Fruit fly (Drosophila melanogaster): ENCODE results near the gene CG12375.

CG12375 gene

DNA sequence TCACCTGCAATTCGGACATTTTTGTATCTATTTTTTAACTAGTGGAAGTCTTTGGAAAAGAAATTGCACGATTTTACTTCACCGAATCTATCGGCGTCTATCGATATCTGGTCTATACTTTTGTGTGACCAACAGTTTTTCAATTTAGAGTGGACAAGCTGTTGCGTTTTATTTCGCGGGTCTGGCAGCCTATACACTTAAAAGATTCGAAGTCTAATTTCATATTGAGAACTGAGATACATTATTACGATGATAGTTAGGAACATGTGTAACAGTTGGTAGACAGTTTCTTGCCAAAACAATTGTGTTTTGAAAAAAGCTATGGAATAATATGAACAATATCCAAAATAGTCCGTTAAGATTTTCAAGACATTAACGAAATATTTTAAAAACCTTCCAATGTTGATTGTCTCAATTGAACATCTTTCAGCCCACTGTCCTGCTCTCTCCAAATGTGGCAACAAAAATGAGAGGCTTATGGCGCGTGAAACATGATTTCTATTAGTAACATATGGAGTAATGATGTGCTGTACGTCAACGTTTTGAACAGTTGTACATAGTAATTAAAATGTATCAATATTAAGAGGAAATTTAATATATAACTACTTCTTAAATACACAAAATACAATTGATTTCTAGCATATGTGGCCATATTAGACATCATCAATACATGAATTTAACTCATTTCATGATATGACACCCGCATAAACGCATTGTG, 35.8 kb upstream of the CG12375 start, which contains the start of gene Acbp1 (continued):
- TF ChIP-seq CG4424 (GFP tag; optimal IDR thresholded peaks at IDR 0.05) (peak; percentile 95), CG1832 (GFP tag; optimal IDR thresholded peaks at IDR 0.05) (no peak), CG7928 (GFP tag; optimal IDR thresholded peaks at IDR 0.05) (peak; percentile 73), repo (GFP tag; optimal IDR thresholded peaks at IDR 0.05) (peak; percentile 92), gt (GFP tag; IDR thresholded peaks at IDR 0.05) (peak; percentile 68), en (GFP tag; optimal IDR thresholded peaks at IDR 0.05) (peak; percentile 92), CG2116 (GFP tag; optimal IDR thresholded peaks at IDR 0.05) (peak; percentile 82), sd (tag; optimal IDR thresholded peaks at IDR 0.05) (peak; percentile 93), az2 (GFP tag; optimal IDR thresholded peaks at IDR 0.05) (peak; percentile 94), CG11456 (GFP tag; IDR thresholded peaks at IDR 0.05) (peak; percentile 91), Sox100B (GFP tag; optimal IDR thresholded peaks at IDR 0.05) (peak; percentile 97), Hr39 (optimal IDR thresholded peaks at IDR 0.05) (no peak), Meics (GFP tag; optimal IDR thresholded peaks at IDR 0.05) (peak; percentile 97), ftz-f1 (GFP tag; optimal IDR thresholded peaks at IDR 0.05) (peak; percentile 32), CG2120 (GFP tag; optimal IDR thresholded peaks at IDR 0.05) (peak; percentile 98), ase (GFP tag; IDR thresholded peaks at IDR 0.05) (peak; percentile 90), Chrac-16 (GFP tag; optimal IDR thresholded peaks at IDR 0.05) (peak; percentile 88), Scr (GFP tag; IDR thresholded peaks at IDR 0.05; ENCODE audit: partially characterized antibody) (peak; percentile 78), Bdp1 (GFP tag; optimal IDR thresholded peaks at IDR 0.05) (peak; percentile 92), bbx (GFP tag; IDR thresholded peaks at IDR 0.05; ENCODE audit: partially characterized antibody) (peak; percentile 79), CG6254 (GFP tag; optimal IDR thresholded peaks at IDR 0.05) (peak; percentile 94), Stat92E (GFP tag; optimal IDR thresholded peaks at IDR 0.05) (peak in 1 of 3 experiments; percentile 97), CG2875 (GFP tag; optimal IDR thresholded peaks at IDR 0.05) (peak; percentile 94), CG6683 (GFP tag; optimal IDR thresholded peaks at IDR 0.05) (peak; percentile 94), Adf1 (GFP tag; IDR thresholded peaks at IDR 0.05) (peak; percentile 75), p53 (GFP tag; optimal IDR thresholded peaks at IDR 0.05) (peak; percentile 93), CG6854 (GFP tag; optimal IDR thresholded peaks at IDR 0.05) (peak; percentile 99), MTF-1 (GFP tag; optimal IDR thresholded peaks at IDR 0.05; ENCODE audit: borderline replicate concordance) (peak; percentile 88), Med (GFP tag) (peak; percentile 99), phol (tag; optimal IDR thresholded peaks at IDR 0.05) (peak; percentile 96), tll (GFP tag; optimal IDR thresholded peaks at IDR 0.05) (no peak), Sry-δ (GFP tag; optimal IDR thresholded peaks at IDR 0.05) (peak; percentile 89), sqz (GFP tag; optimal IDR thresholded peaks at IDR 0.05) (peak; percentile 95), CG17186 (GFP tag; optimal IDR thresholded peaks at IDR 0.05) (peak; percentile 58), Poxn (GFP tag; IDR thresholded peaks at IDR 0.05) (peak; percentile 81), Rfx (GFP tag; IDR thresholded peaks at IDR 0.05) (peak; percentile 92), lola (GFP tag; optimal IDR thresholded peaks at IDR 0.05) (peak in 1 of 3 experiments; percentile 99), CG13287 (GFP tag; IDR thresholded peaks at IDR 0.05; ENCODE audit: partially characterized antibody) (peak; percentile 90), vvl (GFP tag; IDR thresholded peaks at IDR 0.05) (peak; percentile 95), CG4328 (GFP tag; optimal IDR thresholded peaks at IDR 0.05) (peak; percentile 98), CG3995 (GFP tag; optimal IDR thresholded peaks at IDR 0.05) (peak; percentile 61), CG18619 (GFP tag; optimal IDR thresholded peaks at IDR 0.05) (peak; percentile 96), CG13123 (GFP tag; optimal IDR thresholded peaks at IDR 0.05) (peak; percentile 89), CG6813 (GFP tag; optimal IDR thresholded peaks at IDR 0.05) (peak; percentile 99), hkb (optimal IDR thresholded peaks at IDR 0.05) (no peak), hkb (GFP tag; IDR thresholded peaks at IDR 0.05) (peak; percentile 96), Atf6 (GFP tag; IDR thresholded peaks at IDR 0.05) (peak; percentile 94), exex (tag; optimal IDR thresholded peaks at IDR 0.05) (peak; percentile 92), fd96Cb (tag; optimal IDR thresholded peaks at IDR 0.05) (peak; percentile 92)
